Worm (Caenorhabditis elegans) whole organism, young adult: ENCODE data around the gene pals-39.

Experiments
- F52B5.7 ChIP-seq: sonication (generic microtip); optimal IDR thresholded peaks from 2 replicates; lab custom pipeline; 2016; ENCODE audit warnings: mild to moderate bottlenecking, missing genetic modification characterization, missing compliant biosample characterization
- Y53F4B.3 ChIP-seq: fragments of 200-800 bp; sonication (Bioruptor generic); IDR thresholded peaks from 2 replicates; pipeline ENCODE4 v1.3.6; 2022; ENCODE audit warnings: missing genetic modification reagents, missing genetic modification characterization, missing compliant biosample characterization
- cebp-2 ChIP-seq: fragments of 200-800 bp; sonication (Bioruptor generic); IDR thresholded peaks from 2 replicates; pipeline ENCODE4 v1.3.6; 2022; ENCODE audit warnings: missing genetic modification characterization, missing compliant biosample characterization
- egl-44 ChIP-seq: fragments of 200-800 bp; sonication (Bioruptor generic); IDR thresholded peaks from 2 replicates; pipeline ENCODE4 v1.3.6; 2022; ENCODE audit warnings: missing genetic modification reagents, missing genetic modification characterization, missing compliant biosample characterization
- fkh-3 ChIP-seq: sonication (generic microtip); optimal IDR thresholded peaks from 2 replicates; lab custom pipeline; 2016; ENCODE audit warnings: mild to moderate bottlenecking, missing genetic modification characterization, missing compliant biosample characterization
- lin-54 ChIP-seq: fragments of 200-800 bp; sonication (Bioruptor generic); optimal IDR thresholded peaks from 2 replicates; lab custom pipeline; 2018; ENCODE audit warnings: mild to moderate bottlenecking, missing genetic modification characterization, missing compliant biosample characterization
- lsy-27 ChIP-seq: sonication (generic microtip); optimal IDR thresholded peaks from 2 replicates; lab custom pipeline; 2017; ENCODE audit warnings: missing genetic modification characterization, mild to moderate bottlenecking, missing compliant biosample characterization, antibody characterized with exemption, missing genotype, borderline replicate concordance; ENCODE audit not compliant: insufficient read depth
- madf-10 ChIP-seq: sonication (generic microtip); optimal IDR thresholded peaks from 2 replicates; lab custom pipeline; 2016; ENCODE audit warnings: mild to moderate bottlenecking, missing genetic modification characterization, missing compliant biosample characterization
- nhr-120 ChIP-seq: fragments of 200-800 bp; sonication (Bioruptor generic); IDR thresholded peaks from 2 replicates; pipeline ENCODE4 v1.3.6; 2022; ENCODE audit warnings: missing genetic modification characterization, missing compliant biosample characterization
- snpc-1.1 ChIP-seq: sonication (generic microtip); optimal IDR thresholded peaks from 2 replicates; lab custom pipeline; 2017; ENCODE audit warnings: missing genetic modification characterization, mild to moderate bottlenecking, missing compliant biosample characterization, antibody characterized with exemption, moderate library complexity, missing genotype, missing genetic modification reagents; ENCODE audit not compliant: insufficient read depth
- unc-62 ChIP-seq: fragments of 150-350 bp; optimal IDR thresholded peaks from 2 replicates; lab custom pipeline; 2014; ENCODE audit warnings: missing biosample characterization, missing genetic modification reagents, missing genetic modification characterization
- ztf-18 ChIP-seq: sonication (generic microtip); optimal IDR thresholded peaks from 2 replicates; lab custom pipeline; 2016; ENCODE audit warnings: missing genotype, mild to moderate bottlenecking, missing genetic modification characterization, missing compliant biosample characterization
- ztf-26 ChIP-seq: sonication (generic microtip); optimal IDR thresholded peaks from 2 replicates; lab custom pipeline; 2017; ENCODE audit warnings: missing genetic modification characterization, missing compliant biosample characterization

The pals-39 gene

DNA sequence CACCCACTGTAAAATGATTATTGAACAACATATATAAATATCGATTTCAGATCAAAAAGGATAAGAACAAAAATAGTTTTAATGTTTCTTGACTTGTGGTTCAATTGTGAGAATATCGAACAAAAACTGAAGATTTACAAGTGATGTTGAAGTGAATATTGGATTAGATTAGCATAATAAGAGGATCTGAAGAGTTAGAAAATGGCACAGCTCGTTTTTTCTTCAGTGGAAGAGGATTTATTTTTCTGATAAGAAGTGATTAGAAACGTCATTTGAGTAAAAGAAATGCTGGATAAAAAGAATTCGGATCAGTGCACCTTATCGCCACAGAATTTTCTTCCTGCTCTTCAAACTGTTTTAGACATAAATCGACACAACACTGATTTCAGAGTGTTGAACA, 48.0 kb downstream of the pals-39 start, which contains the start of gene twk-14:
TSS of gene twk-14 (minus strand) at position 8 of the 400 bp plus-strand sequence.
- TF ChIP-seq egl-44 = no peak
- no peak for TF ChIP-seq fkh-3 (tag; lab: Kevin White, UChicago)
- no peak for TF ChIP-seq Y53F4B.3 (GFP tag; lab: Robert Waterston, UW)
- no peak for TF ChIP-seq lin-54 (GFP tag; lab: Kevin White, UChicago)
- no peak for TF ChIP-seq ztf-18 (tag; lab: Kevin White, UChicago)
- no peak for TF ChIP-seq unc-62
- no peak for TF ChIP-seq cebp-2 (GFP tag; lab: Robert Waterston, UW)
- TF ChIP-seq F52B5.7 (tag; lab: Kevin White, UChicago) = no peak
- TF ChIP-seq lsy-27 (tag; lab: Kevin White, UChicago) = no peak
- TF ChIP-seq nhr-120 (GFP tag; lab: Robert Waterston, UW) = no peak
- TF ChIP-seq snpc-1.1 (tag; lab: Kevin White, UChicago) = no peak
- no peak for TF ChIP-seq madf-10 (tag; lab: Kevin White, UChicago)
- TF ChIP-seq ztf-26 = no peak
